Fruit fly (Drosophila melanogaster): ENCODE measurements around the gene Lectin-galC1.
A peak's percentile ranks its signal among the peaks of the same experiment; 100 is the strongest.

Lectin-galC1 gene

DNA sequence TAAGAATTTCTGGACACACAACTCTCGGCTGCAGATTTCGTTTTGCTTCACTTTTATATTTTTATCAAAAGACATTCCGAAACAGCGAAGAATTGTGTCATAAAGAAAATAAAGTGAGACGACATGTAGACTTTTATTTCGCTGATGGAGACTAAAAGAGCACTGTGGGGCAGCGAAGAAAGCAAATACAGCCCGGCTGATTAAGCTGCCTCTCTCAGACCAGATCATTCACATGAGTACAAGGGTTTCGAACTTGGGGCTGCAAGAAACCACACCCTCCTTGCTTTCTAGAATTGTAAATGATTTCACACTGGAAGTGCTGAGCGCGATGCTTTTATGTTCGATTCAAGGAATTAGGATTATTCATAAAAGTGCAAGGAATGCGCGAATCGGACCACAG is 7.9 kb downstream of the Lectin-galC1 start:
- TF ChIP-seq Med (GFP tag) = peak; percentile 61
- 0 out of 4 replicates have a peak, but pooled peaks have one; percentile 39 for TF ChIP-seq chinmo (GFP tag; IDR thresholded peaks at IDR 0.05; ENCODE audit: partially characterized antibody)
- peak; percentile 34 for TF ChIP-seq sd (tag; optimal IDR thresholded peaks at IDR 0.05)
- no peak for TF ChIP-seq her (GFP tag; optimal IDR thresholded peaks at IDR 0.05)
- 0 out of 2 replicates have a peak, but pooled peaks have one; percentile 24 for TF ChIP-seq Bgb (GFP tag; IDR thresholded peaks at IDR 0.05; ENCODE audit: partially characterized antibody)
- TF ChIP-seq CG42726 (GFP tag; IDR thresholded peaks at IDR 0.05; ENCODE audit: partially characterized antibody) = no peak
- peak; percentile 50 for TF ChIP-seq nom (GFP tag; optimal IDR thresholded peaks at IDR 0.05)

DNA sequence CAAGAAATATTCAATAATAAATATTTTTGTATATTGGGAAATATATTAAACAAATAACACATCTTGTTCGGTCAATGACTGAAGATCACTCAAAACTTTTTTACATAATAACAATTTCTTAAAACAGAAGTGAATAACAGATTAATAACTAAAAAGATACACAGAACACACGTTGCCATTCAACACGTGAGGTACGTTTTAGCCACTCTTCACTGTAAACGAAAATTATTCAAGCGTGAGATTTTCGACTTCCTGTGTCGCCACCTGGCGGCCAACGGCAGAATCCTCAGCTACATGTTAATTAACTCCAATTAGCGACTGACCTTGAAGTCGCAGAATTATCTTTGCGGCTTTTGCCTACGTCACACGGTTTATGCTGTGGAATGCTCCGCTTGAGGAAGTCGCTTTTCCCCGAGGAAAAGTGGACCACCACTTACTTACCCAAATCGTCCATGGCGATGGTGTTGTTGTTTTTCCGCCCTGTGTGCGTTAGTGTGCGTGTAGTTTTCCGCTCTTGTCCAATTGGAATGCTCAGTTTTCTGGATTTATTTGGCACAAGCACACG is 8.6 kb downstream of the Lectin-galC1 start:
- TF ChIP-seq MBD-R2 (GFP tag; IDR thresholded peaks at IDR 0.05) = peak; percentile 43; the same call in 1 of the 2 replicates
- TF ChIP-seq Hey (tag; optimal IDR thresholded peaks at IDR 0.05) = no peak
- no peak for TF ChIP-seq CG10462 (GFP tag; optimal IDR thresholded peaks at IDR 0.05)
- TF ChIP-seq mirr (GFP tag; optimal IDR thresholded peaks at IDR 0.05) = peak; percentile 70
- TF ChIP-seq CG32767 (GFP tag; IDR thresholded peaks at IDR 0.05) = no peak
- TF ChIP-seq CG16779 (GFP tag; IDR thresholded peaks at IDR 0.05) = no peak
- TF ChIP-seq CG31441 (GFP tag; IDR thresholded peaks at IDR 0.05) = peak; percentile 74
- TF ChIP-seq luna (GFP tag; optimal IDR thresholded peaks at IDR 0.05) = no peak
- TF ChIP-seq CG11398 (GFP tag; optimal IDR thresholded peaks at IDR 0.05) = no peak
- peak; percentile 38; the same call in 1 of the 2 replicates for TF ChIP-seq CG31224 (GFP tag; IDR thresholded peaks at IDR 0.05)
- TF ChIP-seq CG2678 (tag; optimal IDR thresholded peaks at IDR 0.05) = peak; percentile 84
- TF ChIP-seq CG5245 (GFP tag; optimal IDR thresholded peaks at IDR 0.05) = peak; percentile 55
- TF ChIP-seq row (GFP tag; IDR thresholded peaks at IDR 0.05) = peak; percentile 87
- TF ChIP-seq CG34376 (GFP tag; optimal IDR thresholded peaks at IDR 0.05) = no peak
- no peak for TF ChIP-seq kay (GFP tag; optimal IDR thresholded peaks at IDR 0.05)
- TF ChIP-seq CG10267 (tag; optimal IDR thresholded peaks at IDR 0.05) = peak; percentile 51
- TF ChIP-seq CG30020 (tag; optimal IDR thresholded peaks at IDR 0.05) = peak; percentile 34
- TF ChIP-seq fu2 (GFP tag; optimal IDR thresholded peaks at IDR 0.05) = peak; percentile 38
- TF ChIP-seq ewg (GFP tag; optimal IDR thresholded peaks at IDR 0.05) = peak; percentile 10
- TF ChIP-seq rib (GFP tag; IDR thresholded peaks at IDR 0.05) = no peak; the same call in 1 of the 2 replicates
- TF ChIP-seq PHDP (tag; optimal IDR thresholded peaks at IDR 0.05) = peak; percentile 76
- no peak for TF ChIP-seq CG1792 (GFP tag; optimal IDR thresholded peaks at IDR 0.05)
- peak; percentile 40 for TF ChIP-seq CG4820 (GFP tag; optimal IDR thresholded peaks at IDR 0.05)
- TF ChIP-seq nerfin-1 (tag; optimal IDR thresholded peaks at IDR 0.05) = peak; percentile 91
- TF ChIP-seq exex (tag; optimal IDR thresholded peaks at IDR 0.05) = peak; percentile 68
- no peak for TF ChIP-seq cas (GFP tag; IDR thresholded peaks at IDR 0.05)
- peak; percentile 25 for TF ChIP-seq Atf3 (GFP tag; optimal IDR thresholded peaks at IDR 0.05)
- no peak for TF ChIP-seq mld (GFP tag; IDR thresholded peaks at IDR 0.05; ENCODE audit: partially characterized antibody)
- TF ChIP-seq CG17361 (GFP tag; IDR thresholded peaks at IDR 0.05) = peak; percentile 82
- no peak for TF ChIP-seq CG31365 (tag; optimal IDR thresholded peaks at IDR 0.05)
- peak; percentile 55 for TF ChIP-seq Hr3 (GFP tag; optimal IDR thresholded peaks at IDR 0.05)
- peak; percentile 74 for TF ChIP-seq CG14014 (GFP tag; IDR thresholded peaks at IDR 0.05)
- TF ChIP-seq gsb (GFP tag; IDR thresholded peaks at IDR 0.05) = no peak
- no peak for TF ChIP-seq eyg (GFP tag; optimal IDR thresholded peaks at IDR 0.05)
- peak; percentile 40 for TF ChIP-seq Atf-2 (GFP tag; optimal IDR thresholded peaks at IDR 0.05)
- TF ChIP-seq CG14050 (GFP tag; IDR thresholded peaks at IDR 0.05) = peak; percentile 62; the same call in 2 of the 3 replicates
- TF ChIP-seq lab (GFP tag; optimal IDR thresholded peaks at IDR 0.05) = peak; percentile 86
- no peak for TF ChIP-seq ac (GFP tag; optimal IDR thresholded peaks at IDR 0.05)
- TF ChIP-seq CG12391 (tag; optimal IDR thresholded peaks at IDR 0.05) = peak; percentile 74
- TF ChIP-seq Nf-YC (tag; optimal IDR thresholded peaks at IDR 0.05) = peak; percentile 85
- peak; percentile 55 for TF ChIP-seq Side (GFP tag; optimal IDR thresholded peaks at IDR 0.05)
- no peak for TF ChIP-seq NC2α (GFP tag; optimal IDR thresholded peaks at IDR 0.05)

Measured in whole organism, embryonic.